Worm (Caenorhabditis elegans): ENCODE measurements around the gene C54F6.3.

Gene C54F6.3

DNA sequence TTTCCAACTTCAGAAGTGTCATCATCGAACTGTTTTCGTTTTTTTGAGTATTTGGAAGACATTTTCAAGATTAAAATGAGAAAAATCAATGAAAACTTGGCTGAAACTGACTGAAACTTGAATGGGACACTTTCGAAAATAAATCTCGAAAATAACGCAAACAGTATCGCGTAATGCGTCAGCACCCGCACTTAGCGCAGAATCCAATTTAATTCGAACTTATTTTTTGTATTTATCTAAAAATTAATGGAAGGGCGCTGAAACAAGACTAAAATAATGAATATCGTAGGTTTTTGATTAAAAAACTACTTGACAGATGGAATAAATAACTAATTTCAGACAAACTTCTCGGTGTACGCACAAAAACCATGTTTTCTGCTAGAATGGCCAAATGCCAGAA lies 42.5 kb downstream of the C54F6.3 start, which contains the start of the genes snu-66 and ints-9:
Gene snu-66, minus strand, starts transcription at position 108 of the 400 bp plus-strand sequence.
Gene ints-9, plus strand, starts transcription at position 240 of the 400 bp plus-strand sequence.
- TF ChIP-seq nhr-11 (tag; optimal IDR thresholded peaks at IDR 0.05) (no peak), mep-1 (tag; optimal IDR thresholded peaks at IDR 0.05) (peak; percentile 62), ceh-20 (GFP tag; IDR thresholded peaks at IDR 0.05) (no peak), nhr-102 (tag; optimal IDR thresholded peaks at IDR 0.05) (peak; percentile 16), rbr-2 (tag; optimal IDR thresholded peaks at IDR 0.05) (peak; percentile 55), hmg-1.1 (GFP tag; IDR thresholded peaks at IDR 0.05) (0 out of 2 replicates have a peak, but pooled peaks have one; percentile 29), dmd-9 (GFP tag; IDR thresholded peaks at IDR 0.05) (0 out of 2 replicates have a peak, but pooled peaks have one; percentile 48), aha-1 (tag) (no peak), dve-1 (tag; optimal IDR thresholded peaks at IDR 0.05; ENCODE audit: insufficient read depth) (peak; percentile 52), lin-29 (GFP tag; IDR thresholded peaks at IDR 0.05) (no peak), nhr-48 (tag; optimal IDR thresholded peaks at IDR 0.05) (peak; percentile 8), lin-15B (tag; optimal IDR thresholded peaks at IDR 0.05) (no peak), lsy-2 (tag; optimal IDR thresholded peaks at IDR 0.05) (peak in 1 of 2 experiments; percentile 86), ces-1 (GFP tag; optimal IDR thresholded peaks at IDR 0.05) (no peak), dmd-6 (GFP tag; IDR thresholded peaks at IDR 0.05) (0 out of 2 replicates have a peak, but pooled peaks have one; percentile 21), dpl-1 (GFP tag; optimal IDR thresholded peaks at IDR 0.05) (peak; percentile 78), lin-38 (GFP tag; IDR thresholded peaks at IDR 0.05) (peak; percentile 85), mes-2 (tag; optimal IDR thresholded peaks at IDR 0.05; ENCODE audit: poor library complexity, severe bottlenecking) (peak; percentile 81), T26A8.4 (GFP tag; IDR thresholded peaks at IDR 0.05) (peak; percentile 21; the same call in 1 of the 2 replicates)

DNA sequence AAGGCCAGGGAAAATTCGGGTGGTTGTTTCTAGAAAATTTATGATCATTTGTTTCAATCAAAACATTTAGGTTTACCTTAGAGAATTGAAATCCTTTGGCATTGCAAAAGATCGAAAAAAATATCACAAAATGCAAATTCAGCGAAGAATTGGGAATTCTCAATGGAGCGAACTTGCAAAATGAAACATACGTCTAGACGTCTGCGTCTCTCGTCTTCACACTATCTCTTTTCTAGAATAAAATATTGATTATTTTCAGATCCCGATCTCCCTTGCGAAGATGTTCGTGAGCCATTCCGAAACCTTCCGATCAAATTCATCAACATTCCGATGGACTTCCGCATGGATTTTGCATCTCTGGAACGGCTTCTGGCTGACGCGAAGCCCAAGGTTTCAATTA lies 47.3 kb downstream of the C54F6.3 start, which contains the start of gene ets-6:
Gene ets-6, minus strand, starts transcription at position 169 of the 400 bp plus-strand sequence.
- TF ChIP-seq unc-62 (GFP tag; optimal IDR thresholded peaks at IDR 0.05 in 1 of 2) (peak in 1 of 2 experiments; percentile 65), unc-62 (tag; optimal IDR thresholded peaks at IDR 0.05) (no peak), ceh-44 (GFP tag; IDR thresholded peaks at IDR 0.05) (peak; percentile 38; the same call in 1 of the 2 replicates), zfp-3 (GFP tag; conservative IDR thresholded peaks at IDR 0.05) (no peak), ces-1 (GFP tag; optimal IDR thresholded peaks at IDR 0.05) (no peak), gei-8 (GFP tag; optimal IDR thresholded peaks at IDR 0.05) (no peak), dve-1 (tag; optimal IDR thresholded peaks at IDR 0.05; ENCODE audit: insufficient read depth) (peak; percentile 20), tag-97 (GFP tag; IDR thresholded peaks at IDR 0.05) (no peak), D1046.2 (GFP tag; IDR thresholded peaks at IDR 0.05) (no peak), lsy-2 (tag; optimal IDR thresholded peaks at IDR 0.05) (peak in 1 of 2 experiments; percentile 77), mep-1 (tag; optimal IDR thresholded peaks at IDR 0.05) (peak; percentile 52), aha-1 (tag) (peak; percentile 2), lin-38 (GFP tag; IDR thresholded peaks at IDR 0.05) (peak; percentile 96), nhr-11 (tag; optimal IDR thresholded peaks at IDR 0.05) (no peak), rbr-2 (tag; optimal IDR thresholded peaks at IDR 0.05) (peak; percentile 41), arid-1 (GFP tag; conservative IDR thresholded peaks at IDR 0.05) (no peak), daf-12 (tag; optimal IDR thresholded peaks at IDR 0.05) (no peak), mdl-1 (tag; optimal IDR thresholded peaks at IDR 0.05) (no peak), lin-13 (GFP tag; optimal IDR thresholded peaks at IDR 0.05) (no peak), mes-2 (tag; optimal IDR thresholded peaks at IDR 0.05; ENCODE audit: poor library complexity, severe bottlenecking) (peak; percentile 67), ceh-28 (tag; optimal IDR thresholded peaks at IDR 0.05) (peak; percentile 45), mdt-29 (GFP tag; IDR thresholded peaks at IDR 0.05) (no peak), ctbp-1 (GFP tag; IDR thresholded peaks at IDR 0.05) (no peak), dpl-1 (GFP tag; optimal IDR thresholded peaks at IDR 0.05) (peak; percentile 36), lin-29 (GFP tag; IDR thresholded peaks at IDR 0.05) (no peak)

Data from whole organism, L4 larva.